Worm (Caenorhabditis elegans) whole organism, L3 larva: Measurements from ENCODE around the gene ZK1037.6.

Experiments used
- R02D3.7 ChIP-seq: fragments of 150-350 bp; optimal IDR thresholded peaks from 2 replicates; lab custom pipeline; 2014; ENCODE audit warnings: missing biosample characterization, missing genetic modification characterization
- ZK546.5 ChIP-seq: sonication (generic microtip); optimal IDR thresholded peaks from 2 replicates; lab custom pipeline; 2017; ENCODE audit warnings: missing biosample characterization, missing genetic modification characterization
- aly-2 ChIP-seq: fragments of 150-350 bp; optimal IDR thresholded peaks from 2 replicates; lab custom pipeline; 2014; ENCODE audit warnings: missing biosample characterization, missing genetic modification characterization
- ama-1 ChIP-seq: fragments of 150-350 bp; optimal IDR thresholded peaks from 2 replicates; lab custom pipeline; 2018
- ceh-28 ChIP-seq: fragments of 150-350 bp; optimal IDR thresholded peaks from 2 replicates; lab custom pipeline; 2014; ENCODE audit warnings: missing biosample characterization, missing genetic modification reagents, missing genetic modification characterization
- ceh-82 ChIP-seq: fragments of 150-350 bp; optimal IDR thresholded peaks from 2 replicates; lab custom pipeline; 2014; ENCODE audit warnings: missing biosample characterization, missing genetic modification characterization
- egl-27 ChIP-seq: sonication (generic microtip); optimal IDR thresholded peaks from 4 replicates; lab custom pipeline; 2017; ENCODE audit warnings: missing biosample characterization, missing genetic modification reagents, missing genetic modification characterization
- egl-5 ChIP-seq: fragments of 150-350 bp; optimal IDR thresholded peaks from 2 replicates; lab custom pipeline; 2017; ENCODE audit warnings: missing biosample characterization, missing genetic modification reagents, missing genetic modification characterization, inconsistent platforms
- elt-1 ChIP-seq: fragments of 150-350 bp; optimal IDR thresholded peaks from 2 replicates; lab custom pipeline; 2014; ENCODE audit warnings: missing biosample characterization, missing genetic modification characterization
- elt-2 ChIP-seq: sonication (generic microtip); optimal IDR thresholded peaks from 2 replicates; lab custom pipeline; 2016; ENCODE audit warnings: missing genetic modification reagents, mild to moderate bottlenecking, missing genetic modification characterization, missing compliant biosample characterization
- eor-1 ChIP-seq, 2 experiments: fragments of 150-350 bp; optimal IDR thresholded peaks; 2 replicates each; lab custom pipeline; 2014 to 2018; ENCODE audit warnings: missing biosample characterization in 2 of 2, missing genetic modification characterization in 2 of 2
- fkh-10 ChIP-seq: sonication (generic microtip); optimal IDR thresholded peaks from 2 replicates; lab custom pipeline; 2017; ENCODE audit warnings: missing biosample characterization, missing genetic modification reagents, missing genetic modification characterization
- fkh-2 ChIP-seq: fragments of 150-350 bp; optimal IDR thresholded peaks from 2 replicates; lab custom pipeline; 2014; ENCODE audit warnings: missing biosample characterization, missing genetic modification reagents, missing genetic modification characterization
- fos-1 ChIP-seq: fragments of 150-350 bp; optimal IDR thresholded peaks from 2 replicates; lab custom pipeline; 2014; ENCODE audit warnings: missing biosample characterization, missing genetic modification characterization
- hmg-11 ChIP-seq: sonication (generic microtip); optimal IDR thresholded peaks from 2 replicates; lab custom pipeline; 2016; ENCODE audit warnings: missing genetic modification characterization, missing compliant biosample characterization
- jun-1 ChIP-seq: fragments of 150-350 bp; optimal IDR thresholded peaks from 2 replicates; lab custom pipeline; 2014; ENCODE audit warnings: missing biosample characterization, missing genetic modification reagents, missing genetic modification characterization
- lin-15B ChIP-seq: fragments of 150-350 bp; optimal IDR thresholded peaks from 2 replicates; lab custom pipeline; 2014; ENCODE audit warnings: missing biosample characterization, missing genetic modification characterization
- lin-39 ChIP-seq: fragments of 150-350 bp; optimal IDR thresholded peaks from 2 replicates; lab custom pipeline; 2018; ENCODE audit warnings: missing biosample characterization, missing genetic modification reagents, missing genetic modification characterization
- lsy-12 ChIP-seq: sonication (generic microtip); optimal IDR thresholded peaks from 2 replicates; lab custom pipeline; 2016; ENCODE audit warnings: mild to moderate bottlenecking, missing genetic modification characterization, missing compliant biosample characterization
- mml-1 ChIP-seq: fragments of 150-350 bp; sonication (generic microtip); optimal IDR thresholded peaks from 3 replicates; lab custom pipeline; 2014; ENCODE audit warnings: missing biosample characterization, missing genetic modification characterization
- nhr-11 ChIP-seq: fragments of 150-350 bp; optimal IDR thresholded peaks from 2 replicates; lab custom pipeline; 2014; ENCODE audit warnings: missing biosample characterization, missing genetic modification characterization
- nhr-237 ChIP-seq: fragments of 150-350 bp; optimal IDR thresholded peaks from 2 replicates; lab custom pipeline; 2014; ENCODE audit warnings: missing biosample characterization, missing genetic modification characterization
- nhr-25 ChIP-seq: sonication (generic microtip); optimal IDR thresholded peaks from 2 replicates; lab custom pipeline; 2017; ENCODE audit warnings: missing biosample characterization, missing genetic modification characterization
- nhr-28 ChIP-seq: fragments of 150-350 bp; optimal IDR thresholded peaks from 2 replicates; lab custom pipeline; 2014; ENCODE audit warnings: missing biosample characterization, missing genetic modification characterization
- nhr-43 ChIP-seq: sonication (generic microtip); optimal IDR thresholded peaks from 2 replicates; lab custom pipeline; 2016; ENCODE audit warnings: mild to moderate bottlenecking, missing genetic modification characterization, missing compliant biosample characterization; ENCODE audit not compliant: poor library complexity, severe bottlenecking
- nhr-76 ChIP-seq: fragments of 150-350 bp; sonication (generic microtip); optimal IDR thresholded peaks from 5 replicates; lab custom pipeline; 2014; ENCODE audit warnings: missing biosample characterization, missing genetic modification characterization
- nhr-77 ChIP-seq: fragments of 150-350 bp; optimal IDR thresholded peaks from 2 replicates; lab custom pipeline; 2014; ENCODE audit warnings: missing biosample characterization, missing genetic modification characterization
- pha-4 ChIP-seq: fragments of 150-350 bp; optimal IDR thresholded peaks from 2 replicates; lab custom pipeline; 2014; ENCODE audit warnings: missing biosample characterization, missing genetic modification reagents, missing genetic modification characterization
- pqm-1 ChIP-seq: fragments of 150-350 bp; optimal IDR thresholded peaks from 2 replicates; lab custom pipeline; 2017; ENCODE audit warnings: missing biosample characterization, missing genetic modification characterization, inconsistent platforms
- sea-2 ChIP-seq: fragments of 150-350 bp; sonication (generic microtip); optimal IDR thresholded peaks from 4 replicates; lab custom pipeline; 2014; ENCODE audit warnings: missing biosample characterization, missing genetic modification reagents, missing genetic modification characterization
- skn-1 ChIP-seq: fragments of 150-350 bp; optimal IDR thresholded peaks from 2 replicates; lab custom pipeline; 2014; ENCODE audit warnings: missing biosample characterization, missing genetic modification characterization
- snpc-4 ChIP-seq: fragments of 150-350 bp; optimal IDR thresholded peaks from 2 replicates; lab custom pipeline; 2014; ENCODE audit warnings: missing biosample characterization, missing genetic modification characterization
- tbx-2 ChIP-seq: sonication (generic microtip); optimal IDR thresholded peaks from 2 replicates; lab custom pipeline; 2016; ENCODE audit warnings: mild to moderate bottlenecking, missing genetic modification characterization, missing compliant biosample characterization
- unc-39 ChIP-seq: sonication (generic microtip); optimal IDR thresholded peaks from 4 replicates; lab custom pipeline; 2017; ENCODE audit warnings: missing biosample characterization, missing genetic modification characterization
- unc-62 ChIP-seq: fragments of 150-350 bp; sonication (generic microtip); optimal IDR thresholded peaks from 4 replicates; lab custom pipeline; 2014; ENCODE audit warnings: missing biosample characterization, missing genetic modification reagents, missing genetic modification characterization
- ztf-4 ChIP-seq: fragments of 150-350 bp; optimal IDR thresholded peaks from 2 replicates; lab custom pipeline; 2014; ENCODE audit warnings: missing biosample characterization, missing genetic modification characterization

Gene ZK1037.6

ce11 chrV:15339363-15339762 lies 11.8 kb upstream of the ZK1037.6 start, which contains the start of gene clec-228:
Gene clec-228 (minus strand): TSS chrV:15339463.
- TF ChIP-seq jun-1 (tag; lab: Kevin White, UChicago) = no peak
- no peak for TF ChIP-seq ceh-28 (tag; lab: Kevin White, UChicago)
- no peak for TF ChIP-seq skn-1 (tag; lab: Kevin White, UChicago)
- TF ChIP-seq nhr-11 (tag; lab: Kevin White, UChicago) = no peak
- TF ChIP-seq lin-39 (tag; lab: Kevin White, UChicago) = no peak
- no peak for TF ChIP-seq sea-2 (GFP tag; lab: Kevin White, UChicago)
- TF ChIP-seq egl-27 (tag; lab: Kevin White, UChicago) = no peak
- TF ChIP-seq snpc-4 (tag; lab: Kevin White, UChicago) = no peak
- TF ChIP-seq nhr-25 (tag; lab: Kevin White, UChicago) = no peak
- TF ChIP-seq elt-2 (tag; lab: Kevin White, UChicago) = no peak
- TF ChIP-seq eor-1 (tag; optimal IDR thresholded peaks at IDR 0.05; lab: Kevin White, UChicago) = no peak
- no peak for TF ChIP-seq ZK546.5 (tag; lab: Kevin White, UChicago)
- TF ChIP-seq elt-1 (tag; lab: Kevin White, UChicago) = no peak
- TF ChIP-seq nhr-43 = no peak
- TF ChIP-seq hmg-11 (tag; lab: Kevin White, UChicago) = no peak
- TF ChIP-seq mml-1 (tag; lab: Kevin White, UChicago) = no peak
- no peak for TF ChIP-seq lsy-12 (tag; lab: Kevin White, UChicago)
- no peak for TF ChIP-seq pqm-1 (tag; lab: Kevin White, UChicago)
- TF ChIP-seq aly-2 = no peak

ce11 chrV:15337405-15337804 lies 9.8 kb upstream of the ZK1037.6 start, which contains the start of gene wrt-7:
Gene wrt-7 (minus strand): TSS chrV:15337505.
- no peak for TF ChIP-seq fkh-2 (tag; lab: Kevin White, UChicago)
- TF ChIP-seq unc-39 (tag; lab: Kevin White, UChicago) = no peak
- no peak for TF ChIP-seq egl-27 (tag; lab: Kevin White, UChicago)
- no peak for TF ChIP-seq ztf-4 (tag; lab: Kevin White, UChicago)
- TF ChIP-seq nhr-76 (tag; lab: Kevin White, UChicago) = no peak
- TF ChIP-seq aly-2 = no peak
- TF ChIP-seq pha-4 (tag; lab: Kevin White, UChicago) = no peak
- no peak for TF ChIP-seq unc-62 (GFP tag; lab: Kevin White, UChicago)
- no peak for TF ChIP-seq lsy-12 (tag; lab: Kevin White, UChicago)
- no peak for TF ChIP-seq nhr-237
- no peak for TF ChIP-seq tbx-2 (tag; lab: Kevin White, UChicago)
- TF ChIP-seq skn-1 (tag; lab: Kevin White, UChicago) = no peak
- no peak for TF ChIP-seq ceh-82 (tag; lab: Kevin White, UChicago)
- no peak for TF ChIP-seq R02D3.7 (tag; lab: Kevin White, UChicago)
- no peak for TF ChIP-seq nhr-77 (tag; lab: Kevin White, UChicago)
- TF ChIP-seq, all 47 proteins: peak for 0

ce11 chrV:15332851-15333250 lies 5.3 kb upstream of the ZK1037.6 start, which contains the start of gene srw-113:
Gene srw-113 (plus strand): TSS chrV:15333151.
- TF ChIP-seq ceh-28 (tag; lab: Kevin White, UChicago) (no peak), hmg-11 (tag; lab: Kevin White, UChicago) (no peak), aly-2 (no peak), nhr-237 (no peak), fkh-10 (GFP tag; lab: Kevin White, UChicago) (no peak), fos-1 (no peak), nhr-28 (tag; lab: Kevin White, UChicago) (no peak), lin-15B (tag; lab: Kevin White, UChicago) (no peak), R02D3.7 (tag; lab: Kevin White, UChicago) (no peak), elt-1 (tag; lab: Kevin White, UChicago) (no peak), egl-27 (tag; lab: Kevin White, UChicago) (no peak), tbx-2 (tag; lab: Kevin White, UChicago) (no peak), skn-1 (tag; lab: Kevin White, UChicago) (no peak), egl-5 (no peak), unc-39 (tag; lab: Kevin White, UChicago) (no peak)

ce11 chrV:15330314-15330713 lies 2.7 kb upstream of the ZK1037.6 start, which contains the start of gene srh-295:
Gene srh-295 (plus strand): TSS chrV:15330614.
- TF ChIP-seq ama-1 (lab: Kevin White, UChicago) = no peak
